Fruit fly (Drosophila melanogaster): ENCODE measurements around the gene yellow-f.
A peak's percentile ranks its signal among the peaks of the same experiment; 100 is the strongest.

DNA sequence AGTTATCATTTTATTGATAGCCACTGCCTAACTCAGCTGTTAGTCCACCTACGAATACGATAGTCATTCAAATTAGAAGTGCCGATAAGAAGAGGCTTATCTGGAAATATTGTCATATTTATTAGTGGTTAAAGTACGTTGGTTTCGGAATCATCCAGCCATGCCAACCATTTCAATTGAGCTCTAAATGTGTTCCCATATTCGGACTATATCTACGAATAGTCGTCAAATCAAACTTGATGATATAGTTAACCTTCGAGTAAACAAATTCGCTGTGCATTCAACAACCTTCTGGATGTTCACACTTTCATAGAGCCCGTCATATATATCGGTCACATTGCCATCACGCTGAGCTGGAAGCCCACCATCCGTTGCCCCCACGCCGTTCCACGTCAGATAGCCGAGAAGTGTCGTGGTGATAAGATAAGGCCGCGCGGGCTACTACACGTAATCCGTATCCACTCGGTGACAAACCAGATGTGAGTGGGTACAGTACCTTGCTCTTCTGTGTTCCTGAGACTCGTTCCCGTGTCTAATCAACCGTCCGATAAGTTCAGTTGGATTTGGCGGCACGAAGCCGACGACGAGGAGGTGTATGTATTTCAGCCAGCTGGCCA is 25.4 kb upstream of the yellow-f start:
- TF ChIP-seq Mnt (GFP tag; optimal IDR thresholded peaks at IDR 0.05), result peak; percentile 36
- TF ChIP-seq CG14711 (tag; optimal IDR thresholded peaks at IDR 0.05), result no peak
- no peak for TF ChIP-seq bab1 (GFP tag; optimal IDR thresholded peaks at IDR 0.05)
- TF ChIP-seq Clk (GFP tag; optimal IDR thresholded peaks at IDR 0.05), result no peak
- no peak for TF ChIP-seq kay (GFP tag; ENCODE audit: borderline replicate concordance)
- TF ChIP-seq ovo (GFP tag; optimal IDR thresholded peaks at IDR 0.05), result peak; percentile 5
- TF ChIP-seq CG7101 (tag; optimal IDR thresholded peaks at IDR 0.05), result no peak
- TF ChIP-seq pad (GFP tag; optimal IDR thresholded peaks at IDR 0.05), result no peak
- TF ChIP-seq CG1620 (GFP tag; optimal IDR thresholded peaks at IDR 0.05), result no peak

Data from whole organism, adult.